Worm (Caenorhabditis elegans): ENCODE results near the gene H28G03.2.

The H28G03.2 gene

ce11 chrX:5243382-5243979 is 37.9 kb downstream of the H28G03.2 start, which contains the start of gene mtm-5:
mtm-5 (minus strand) TSS chrX:5243408.
- TF ChIP-seq nhr-28 (tag; optimal IDR thresholded peaks at IDR 0.05) (no peak), nhr-2 (tag; optimal IDR thresholded peaks at IDR 0.05) (no peak), zip-8 (tag; optimal IDR thresholded peaks at IDR 0.05) (no peak), ces-1 (GFP tag; optimal IDR thresholded peaks at IDR 0.05) (peak; percentile 78), lin-32 (GFP tag; optimal IDR thresholded peaks at IDR 0.05) (peak; percentile 79)

DNA sequence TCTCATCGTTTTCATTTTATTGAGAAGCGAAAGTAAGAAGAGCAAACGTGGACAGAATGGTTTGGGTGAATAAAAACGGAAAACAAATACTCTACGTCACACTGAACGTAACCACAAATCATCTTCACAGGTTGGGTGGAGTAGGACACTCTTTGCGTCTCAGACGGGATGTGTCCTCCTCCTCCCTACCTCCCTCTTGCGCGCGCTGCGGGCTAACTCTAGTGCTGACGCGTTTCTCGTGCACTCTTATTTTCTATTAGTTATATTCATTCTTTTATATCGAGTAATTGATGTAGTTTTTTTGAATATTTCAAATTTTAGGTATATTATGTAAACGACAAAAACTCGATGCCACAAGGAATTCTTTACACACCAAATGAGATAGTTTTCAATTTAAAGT is 38.5 kb downstream of the H28G03.2 start, which contains the start of gene Y34B4A.7:
Gene Y34B4A.7 (plus strand): TSS at position 297 of the 400 bp plus-strand sequence.
- TF ChIP-seq lsy-2 (tag; optimal IDR thresholded peaks at IDR 0.05): peak; percentile 39
- no peak for TF ChIP-seq nhr-28 (tag; optimal IDR thresholded peaks at IDR 0.05)
- peak; percentile 6 for TF ChIP-seq sptf-1 (tag; optimal IDR thresholded peaks at IDR 0.05)
- TF ChIP-seq flh-1 (GFP tag; optimal IDR thresholded peaks at IDR 0.05): no peak
- TF ChIP-seq ceh-43 (GFP tag; optimal IDR thresholded peaks at IDR 0.05): no peak
- TF ChIP-seq elt-1 (tag; optimal IDR thresholded peaks at IDR 0.05; ENCODE audit: borderline replicate concordance, insufficient read depth): no peak
- TF ChIP-seq pha-4 (tag; optimal IDR thresholded peaks at IDR 0.05): peak; percentile 51
- TF ChIP-seq zip-8 (tag; optimal IDR thresholded peaks at IDR 0.05): no peak
- TF ChIP-seq lin-13 (tag; optimal IDR thresholded peaks at IDR 0.05): peak; percentile 76
- TF ChIP-seq cnd-1 (tag; optimal IDR thresholded peaks at IDR 0.05): no peak
- TF ChIP-seq nhr-237 (tag; optimal IDR thresholded peaks at IDR 0.05): no peak
- TF ChIP-seq hlh-1 (tag; optimal IDR thresholded peaks at IDR 0.05): peak; percentile 28
- TF ChIP-seq ceh-39 (tag; optimal IDR thresholded peaks at IDR 0.05): no peak
- TF ChIP-seq mab-5 (tag; optimal IDR thresholded peaks at IDR 0.05): no peak
- TF ChIP-seq mep-1 (tag; optimal IDR thresholded peaks at IDR 0.05): peak; percentile 23

- TF ChIP-seq zip-8 (tag; optimal IDR thresholded peaks at IDR 0.05): peak; percentile 69
- TF ChIP-seq drap-1 (GFP tag; optimal IDR thresholded peaks at IDR 0.05): no peak
These were observed 43.2 kb downstream of the H28G03.2 start for ce11 chrX:5248754-5249153.

DNA sequence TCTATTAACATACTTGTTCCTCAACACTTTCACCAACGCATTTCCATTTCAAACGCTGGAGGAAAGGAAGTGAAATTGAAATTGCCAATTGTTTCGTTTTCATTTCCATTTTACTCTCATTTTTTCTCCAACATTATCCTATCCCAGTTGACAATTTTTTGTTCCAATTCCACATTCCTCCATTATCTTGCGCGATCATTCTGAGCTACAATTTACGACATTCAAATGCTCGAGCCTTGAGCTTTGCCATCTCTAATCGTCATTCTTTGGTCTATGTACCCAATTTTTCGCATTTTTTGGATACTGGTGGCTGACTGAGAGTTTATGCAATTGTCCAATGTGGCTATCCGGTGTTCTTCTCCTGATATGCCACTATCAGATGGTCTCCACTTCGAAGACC is 44.0 kb downstream of the H28G03.2 start, which contains the start of gene Y34B4A.10:
Gene Y34B4A.10 (plus strand): TSS at position 301 of the 400 bp plus-strand sequence.
- TF ChIP-seq ham-2 (GFP tag; optimal IDR thresholded peaks at IDR 0.05): no peak
- no peak for TF ChIP-seq lin-13 (tag; optimal IDR thresholded peaks at IDR 0.05)

DNA sequence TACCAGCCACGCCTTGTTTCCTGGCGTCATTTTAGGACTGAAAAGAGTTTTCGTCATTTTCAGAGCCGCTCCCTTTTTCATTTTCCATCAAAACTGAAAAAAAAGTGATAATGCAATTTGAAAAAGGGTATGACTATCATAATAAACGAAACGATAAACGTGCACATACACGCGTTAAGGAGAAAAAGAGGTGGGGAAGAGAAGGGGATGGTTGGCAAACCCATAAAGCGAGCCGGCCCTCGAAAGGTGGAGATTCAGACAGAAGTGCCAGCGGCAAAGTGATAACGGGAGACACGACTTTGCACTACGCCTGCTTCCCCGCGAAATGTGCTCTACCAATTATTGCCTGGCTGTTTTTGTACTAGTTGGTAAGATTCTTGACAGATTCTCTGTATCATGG is 47.2 kb downstream of the H28G03.2 start, which contains the start of gene nspg-14:
Gene nspg-14 (plus strand): TSS at position 250 of the 400 bp plus-strand sequence.
- TF ChIP-seq drap-1 (GFP tag; optimal IDR thresholded peaks at IDR 0.05): no peak
- TF ChIP-seq lin-13 (tag; optimal IDR thresholded peaks at IDR 0.05): no peak
- TF ChIP-seq mls-2 (tag; optimal IDR thresholded peaks at IDR 0.05): no peak
- TF ChIP-seq mab-5 (tag; optimal IDR thresholded peaks at IDR 0.05): no peak
- TF ChIP-seq nhr-76 (tag; optimal IDR thresholded peaks at IDR 0.05): no peak

DNA sequence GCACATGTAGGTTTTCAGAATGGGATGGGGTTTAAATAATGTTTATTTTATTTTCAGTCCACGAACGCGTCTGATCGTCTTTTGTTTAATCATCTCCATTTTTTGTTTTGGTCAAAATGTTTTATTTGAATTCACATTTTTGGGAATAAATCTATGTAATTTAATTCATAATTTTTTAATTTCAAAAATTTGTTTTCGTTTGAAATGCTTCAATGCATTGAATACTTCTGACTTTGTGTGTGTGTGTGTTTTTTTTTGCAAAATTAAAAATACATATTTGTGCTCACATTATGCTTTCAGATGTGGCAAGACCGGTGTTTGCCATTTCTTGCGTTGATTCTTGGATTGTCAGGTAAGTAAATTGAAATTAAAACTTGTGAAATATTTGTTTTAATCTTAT is 49.3 kb downstream of the H28G03.2 start, which contains the start of gene nspg-13:
Gene nspg-13 (plus strand): TSS at position 301 of the 400 bp plus-strand sequence.
- TF ChIP-seq drap-1 (GFP tag; optimal IDR thresholded peaks at IDR 0.05) (no peak), nhr-2 (tag; optimal IDR thresholded peaks at IDR 0.05) (no peak), blmp-1 (tag; optimal IDR thresholded peaks at IDR 0.05) (no peak), pha-4 (tag; optimal IDR thresholded peaks at IDR 0.05) (no peak), snpc-4 (tag; optimal IDR thresholded peaks at IDR 0.05) (no peak), ztf-11 (tag; optimal IDR thresholded peaks at IDR 0.05) (no peak), lin-13 (tag; optimal IDR thresholded peaks at IDR 0.05) (no peak)

- no peak for TF ChIP-seq ceh-39 (tag; optimal IDR thresholded peaks at IDR 0.05)
- no peak for TF ChIP-seq pha-4 (tag; optimal IDR thresholded peaks at IDR 0.05)
- TF ChIP-seq lin-32 (GFP tag; optimal IDR thresholded peaks at IDR 0.05): no peak
These were observed 49.8 kb downstream of the H28G03.2 start for ce11 chrX:5255320-5255719.

ce11 chrX:5256999-5257398 is 51.4 kb downstream of the H28G03.2 start, which contains the start of gene nspg-12:
nspg-12 (plus strand) TSS chrX:5257299.
- TF ChIP-seq drap-1 (GFP tag; optimal IDR thresholded peaks at IDR 0.05) (no peak), nhr-28 (tag; optimal IDR thresholded peaks at IDR 0.05) (no peak), ztf-11 (tag; optimal IDR thresholded peaks at IDR 0.05) (no peak), lin-13 (tag; optimal IDR thresholded peaks at IDR 0.05) (no peak), pha-4 (tag; optimal IDR thresholded peaks at IDR 0.05) (no peak), ceh-83 (GFP tag; optimal IDR thresholded peaks at IDR 0.05) (no peak), ham-2 (GFP tag; optimal IDR thresholded peaks at IDR 0.05) (no peak), lin-32 (GFP tag; optimal IDR thresholded peaks at IDR 0.05) (no peak), mab-5 (tag; optimal IDR thresholded peaks at IDR 0.05) (no peak), sptf-1 (tag; optimal IDR thresholded peaks at IDR 0.05) (no peak), mls-2 (tag; optimal IDR thresholded peaks at IDR 0.05) (no peak), unc-39 (tag; optimal IDR thresholded peaks at IDR 0.05) (no peak), unc-120 (tag; optimal IDR thresholded peaks at IDR 0.05; ENCODE audit: poor library complexity, severe bottlenecking) (no peak), lsy-2 (tag; optimal IDR thresholded peaks at IDR 0.05) (no peak)
